Fruit fly (Drosophila melanogaster) whole organism, embryonic: ENCODE results near the gene Nf1.

Experiments used
- Adf1 ChIP-seq: fragments of 200-800 bp; sonication (Bioruptor generic); IDR thresholded peaks from 2 replicates; pipeline ENCODE4 v1.3.6; 2022; ENCODE audit warnings: missing biosample characterization, missing genetic modification characterization
- Blimp-1 ChIP-seq: fragments of 200-800 bp; sonication (Bioruptor generic); optimal IDR thresholded peaks from 3 replicates; lab custom pipeline; 2018; ENCODE audit warnings: missing biosample characterization, missing genetic modification characterization, mild to moderate bottlenecking, moderate library complexity, missing genetic modification reagents
- CG10209 ChIP-seq: fragments of 200-800 bp; sonication (Bioruptor generic); optimal IDR thresholded peaks from 3 replicates; lab custom pipeline; 2017; ENCODE audit warnings: missing biosample characterization, mild to moderate bottlenecking, missing genetic modification characterization, missing genetic modification reagents
- CG1024 ChIP-seq: fragments of 200-800 bp; sonication (Bioruptor generic); IDR thresholded peaks from 2 replicates; pipeline ENCODE4 v1.3.6; 2022; ENCODE audit warnings: missing biosample characterization, missing genetic modification characterization
- CG12155 ChIP-seq: fragments of 200-800 bp; sonication (Bioruptor generic); optimal IDR thresholded peaks from 3 replicates; lab custom pipeline; 2016; ENCODE audit warnings: missing biosample characterization, missing genetic modification characterization
- CG14667 ChIP-seq: fragments of 200-800 bp; sonication (Bioruptor generic); IDR thresholded peaks from 2 replicates; pipeline ENCODE4 v1.3.6; 2022; ENCODE audit warnings: missing biosample characterization, missing genetic modification characterization
- CG17385 ChIP-seq: fragments of 200-800 bp; sonication (Bioruptor generic); optimal IDR thresholded peaks from 3 replicates; lab custom pipeline; 2018; ENCODE audit warnings: missing biosample characterization, mild to moderate bottlenecking, missing genetic modification characterization
- CG17802 ChIP-seq: fragments of 200-800 bp; sonication (Bioruptor generic); optimal IDR thresholded peaks from 2 replicates; lab custom pipeline; 2018; ENCODE audit warnings: missing biosample characterization, mild to moderate bottlenecking, missing genetic modification characterization, moderate library complexity
- CG3065 ChIP-seq: fragments of 200-800 bp; sonication (Bioruptor generic); optimal IDR thresholded peaks from 2 replicates; lab custom pipeline; 2016; ENCODE audit warnings: missing biosample characterization, missing genetic modification characterization
- CG32767 ChIP-seq: fragments of 200-800 bp; sonication (Bioruptor generic); IDR thresholded peaks from 2 replicates; pipeline ENCODE4 v1.3.6; 2022; ENCODE audit warnings: missing biosample characterization, missing genetic modification characterization
- CG3281 ChIP-seq: fragments of 200-800 bp; sonication (Bioruptor generic); optimal IDR thresholded peaks from 3 replicates; lab custom pipeline; 2017; ENCODE audit warnings: missing biosample characterization, mild to moderate bottlenecking, missing genetic modification characterization
- CG3847 ChIP-seq: fragments of 200-800 bp; sonication (Bioruptor generic); IDR thresholded peaks from 2 replicates; pipeline ENCODE4 v1.3.6; 2022; ENCODE audit warnings: missing biosample characterization, missing genetic modification characterization
- CG4424 ChIP-seq: fragments of 200-800 bp; sonication (Bioruptor generic); optimal IDR thresholded peaks from 3 replicates; lab custom pipeline; 2016; ENCODE audit warnings: missing biosample characterization, missing genetic modification characterization
- CG4820 ChIP-seq: fragments of 200-800 bp; sonication (Bioruptor generic); optimal IDR thresholded peaks from 3 replicates; lab custom pipeline; 2016; ENCODE audit warnings: missing biosample characterization, missing genetic modification characterization
- CG5245 ChIP-seq: fragments of 200-800 bp; sonication (Bioruptor generic); optimal IDR thresholded peaks from 3 replicates; lab custom pipeline; 2016; ENCODE audit warnings: missing biosample characterization, missing genetic modification characterization
- CG8089 ChIP-seq: fragments of 200-800 bp; sonication (Bioruptor generic); optimal IDR thresholded peaks from 3 replicates; lab custom pipeline; 2016; ENCODE audit warnings: missing biosample characterization, missing genetic modification characterization
- CG8290 ChIP-seq, 3 experiments: fragments of 200-800 bp; sonication (Bioruptor generic); optimal IDR thresholded peaks; 2 replicates each; lab custom pipeline; 2016 to 2019; ENCODE audit warnings: missing biosample characterization in 3 of 3, missing genetic modification characterization in 3 of 3, mild to moderate bottlenecking in 2 of 3, moderate library complexity in 1 of 3
- CG8944 ChIP-seq: fragments of 200-800 bp; sonication (Bioruptor generic); optimal IDR thresholded peaks from 3 replicates; lab custom pipeline; 2016; ENCODE audit warnings: missing biosample characterization, missing genetic modification characterization
- Hey ChIP-seq: fragments of 200-800 bp; sonication (Bioruptor generic); optimal IDR thresholded peaks from 3 replicates; lab custom pipeline; 2018; ENCODE audit warnings: missing biosample characterization, mild to moderate bottlenecking, missing genetic modification characterization
- Hr78 ChIP-seq, 2 experiments: fragments of 200-800 bp in 1 of 2; fragments of >200 bp in 1 of 2; sonication (Bioruptor generic) in 1 of 2; optimal IDR thresholded peaks; 2 replicates each; lab custom pipeline; 2017 to 2019; ENCODE audit warnings: missing biosample characterization in 2 of 2, missing genetic modification characterization in 2 of 2, mild to moderate bottlenecking in 1 of 2, moderate library complexity in 1 of 2
- Hsf ChIP-seq: fragments of 200-800 bp; sonication (Bioruptor generic); optimal IDR thresholded peaks from 3 replicates; lab custom pipeline; 2016; ENCODE audit warnings: missing biosample characterization, missing genetic modification characterization
- Jarid2 ChIP-seq: fragments of 200-800 bp; sonication (Bioruptor generic); optimal IDR thresholded peaks from 3 replicates; lab custom pipeline; 2017; ENCODE audit warnings: mild to moderate bottlenecking, missing biosample characterization, missing genetic modification reagents, missing genetic modification characterization
- Lhr ChIP-seq: fragments of 200-800 bp; sonication (Bioruptor generic); optimal IDR thresholded peaks from 3 replicates; lab custom pipeline; 2017; ENCODE audit warnings: mild to moderate bottlenecking, missing biosample characterization, missing genetic modification reagents, missing genetic modification characterization
- Ravus ChIP-seq: fragments of 200-800 bp; sonication (Bioruptor generic); IDR thresholded peaks from 2 replicates; pipeline ENCODE4 v1.3.6; 2022; ENCODE audit warnings: missing biosample characterization, missing genetic modification characterization
- Sry-β ChIP-seq: fragments of 200-800 bp; sonication (Bioruptor generic); optimal IDR thresholded peaks from 2 replicates; lab custom pipeline; 2018; ENCODE audit warnings: missing biosample characterization, mild to moderate bottlenecking, missing genetic modification characterization, moderate library complexity
- Tbp ChIP-seq: fragments of >200 bp; optimal IDR thresholded peaks from 2 replicates; lab custom pipeline; 2018; ENCODE audit warnings: missing biosample characterization, missing genetic modification characterization
- Xbp1 ChIP-seq: fragments of 200-800 bp; sonication (Bioruptor generic); optimal IDR thresholded peaks from 3 replicates; lab custom pipeline; 2016; ENCODE audit warnings: missing biosample characterization, mild to moderate bottlenecking, missing genetic modification characterization
- abd-A ChIP-seq: fragments of 200-800 bp; sonication (Bioruptor generic); optimal IDR thresholded peaks from 3 replicates; lab custom pipeline; 2019; ENCODE audit warnings: missing biosample characterization, mild to moderate bottlenecking, missing genetic modification characterization, moderate library complexity
- btn ChIP-seq: fragments of 200-800 bp; sonication (Bioruptor generic); optimal IDR thresholded peaks from 2 replicates; lab custom pipeline; 2016; ENCODE audit warnings: missing biosample characterization, missing genetic modification characterization
- cato ChIP-seq: fragments of 200-800 bp; sonication (Bioruptor generic); optimal IDR thresholded peaks from 2 replicates; lab custom pipeline; 2016; ENCODE audit warnings: missing biosample characterization, missing genetic modification characterization, borderline replicate concordance
- dpn ChIP-seq, 2 experiments: fragments of 200-800 bp; sonication (Bioruptor generic); optimal IDR thresholded peaks; 3 replicates each; lab custom pipeline; 2016; ENCODE audit warnings: missing biosample characterization in 2 of 2, missing genetic modification characterization in 2 of 2
- esg ChIP-seq: fragments of 200-800 bp; sonication (Bioruptor generic); conservative IDR thresholded peaks from 2 replicates; pipeline ENCODE4 v1.3.6; 2022; ENCODE audit warnings: missing biosample characterization, missing genetic modification characterization
- mirr ChIP-seq: fragments of 200-800 bp; sonication (Bioruptor generic); optimal IDR thresholded peaks from 3 replicates; lab custom pipeline; 2018; ENCODE audit warnings: missing biosample characterization, mild to moderate bottlenecking, missing genetic modification characterization
- nmo ChIP-seq: fragments of 200-800 bp; sonication (Bioruptor generic); optimal IDR thresholded peaks from 2 replicates; lab custom pipeline; 2018; ENCODE audit warnings: missing biosample characterization, mild to moderate bottlenecking, missing genetic modification characterization, moderate library complexity
- pnt ChIP-seq: fragments of 200-800 bp; sonication (Bioruptor generic); optimal IDR thresholded peaks from 3 replicates; lab custom pipeline; 2016; ENCODE audit warnings: missing biosample characterization, missing genetic modification characterization
- row ChIP-seq: fragments of 200-800 bp; sonication (Bioruptor generic); IDR thresholded peaks from 3 replicates; pipeline ENCODE4 v1.3.6; 2022; ENCODE audit warnings: missing biosample characterization, missing genetic modification characterization
- sqz ChIP-seq: fragments of 200-800 bp; sonication (Bioruptor generic); optimal IDR thresholded peaks from 3 replicates; lab custom pipeline; 2018; ENCODE audit warnings: missing biosample characterization, mild to moderate bottlenecking, missing genetic modification characterization
- tgo ChIP-seq: fragments of 200-800 bp; sonication (Bioruptor generic); IDR thresholded peaks from 3 replicates; pipeline ENCODE4 v1.3.6; 2022; ENCODE audit warnings: missing biosample characterization, missing genetic modification characterization
- trem ChIP-seq: fragments of 200-800 bp; optimal IDR thresholded peaks from 3 replicates; lab custom pipeline; 2019; ENCODE audit warnings: missing biosample characterization, mild to moderate bottlenecking, missing genetic modification characterization, moderate library complexity
- ttk ChIP-seq: fragments of 200-800 bp; sonication (Bioruptor generic); IDR thresholded peaks from 2 replicates; pipeline ENCODE4 v2.1.2; 2022; ENCODE audit warnings: missing biosample characterization, missing genetic modification characterization
- vvl ChIP-seq: fragments of 200-800 bp; sonication (Bioruptor generic); IDR thresholded peaks from 2 replicates; pipeline ENCODE4 v1.3.6; 2022; ENCODE audit warnings: missing biosample characterization, missing genetic modification characterization
- z ChIP-seq: fragments of 200-800 bp; sonication (Bioruptor generic); IDR thresholded peaks from 3 replicates; pipeline ENCODE4 v1.3.6; 2022; ENCODE audit warnings: missing biosample characterization, missing genetic modification characterization

Nf1 gene

dm6 chr3R:26041417-26042101 lies 58.7 kb downstream of the Nf1 start, which contains the start of gene gro (continued):
- TF ChIP-seq cato (peak; percentile 3), Xbp1 (GFP tag; lab: Kevin White, UChicago) (peak; percentile 81), sqz (no peak), dpn (GFP tag; optimal IDR thresholded peaks at IDR 0.05; lab: Kevin White, UChicago) (peak; percentile 74 to 83), ttk (GFP tag; lab: Robert Waterston, UW) (peak; percentile 50; the same call in 1 of the 2 replicates), CG17802 (peak; percentile 53), CG4820 (GFP tag; lab: Kevin White, UChicago) (peak; percentile 47), Adf1 (GFP tag; lab: Robert Waterston, UW) (peak; percentile 5; the same call in 1 of the 2 replicates), Ravus (no peak), CG8290 (GFP tag; optimal IDR thresholded peaks at IDR 0.05; lab: Kevin White, UChicago) (peak; percentile 72), CG8290 (tag; optimal IDR thresholded peaks at IDR 0.05; lab: Kevin White, UChicago) (peak; percentile 64 to 91), nmo (GFP tag; lab: Kevin White, UChicago) (peak; percentile 74), Lhr (GFP tag; lab: Kevin White, UChicago) (peak; percentile 84), CG1024 (GFP tag; lab: Robert Waterston, UW) (peak; percentile 67), Sry-β (GFP tag; lab: Kevin White, UChicago) (peak; percentile 11), CG3847 (peak; percentile 86), CG5245 (GFP tag; lab: Kevin White, UChicago) (peak; percentile 42), CG14667 (peak; percentile 34; the same call in 1 of the 2 replicates), CG12155 (GFP tag; lab: Kevin White, UChicago) (peak; percentile 99), mirr (GFP tag; lab: Kevin White, UChicago) (peak; percentile 66), trem (tag; lab: Kevin White, UChicago) (peak; percentile 86), CG4424 (GFP tag; lab: Kevin White, UChicago) (peak; percentile 56), Hey (peak; percentile 39), CG8089 (GFP tag; lab: Kevin White, UChicago) (peak; percentile 21), Tbp (GFP tag; lab: Kevin White, UChicago) (no peak), CG8944 (GFP tag; lab: Kevin White, UChicago) (peak; percentile 70), CG3065 (GFP tag; lab: Kevin White, UChicago) (no peak), pnt (peak; percentile 46), row (peak; percentile 88), CG32767 (no peak), tgo (peak; percentile 65), abd-A (tag; lab: Kevin White, UChicago) (no peak), Jarid2 (GFP tag; lab: Kevin White, UChicago) (peak; percentile 35), vvl (GFP tag; lab: Robert Waterston, UW) (peak; percentile 88), z (GFP tag; lab: Robert Waterston, UW) (no peak), Hr78 (GFP tag; optimal IDR thresholded peaks at IDR 0.05; lab: Kevin White, UChicago) (no peak), CG3281 (peak; percentile 56), esg (GFP tag; lab: Robert Waterston, UW) (peak; percentile 52; the same call in 1 of the 2 replicates), CG10209 (GFP tag; lab: Kevin White, UChicago) (peak; percentile 52), Hsf (GFP tag; lab: Kevin White, UChicago) (peak; percentile 78), Blimp-1 (GFP tag; lab: Kevin White, UChicago) (peak; percentile 55), btn (peak; percentile 36), CG17385 (GFP tag; lab: Kevin White, UChicago) (peak; percentile 31)
